Fruit fly (Drosophila melanogaster) whole organism, embryonic: ENCODE data around the gene Or9a.

Experiments used
- Atf3 ChIP-seq: fragments of 200-800 bp; sonication (Bioruptor generic); optimal IDR thresholded peaks from 3 replicates; lab custom pipeline; 2016; ENCODE audit warnings: missing biosample characterization, missing genetic modification characterization
- B-H2 ChIP-seq: fragments of 200-800 bp; sonication (Bioruptor generic); optimal IDR thresholded peaks from 2 replicates; lab custom pipeline; 2018; ENCODE audit warnings: missing biosample characterization, mild to moderate bottlenecking, missing genetic modification characterization
- Blimp-1 ChIP-seq: fragments of 200-800 bp; sonication (Bioruptor generic); optimal IDR thresholded peaks from 3 replicates; lab custom pipeline; 2018; ENCODE audit warnings: missing biosample characterization, missing genetic modification characterization, mild to moderate bottlenecking, moderate library complexity, missing genetic modification reagents
- CG11560 ChIP-seq: fragments of 200-800 bp; sonication (Bioruptor generic); IDR thresholded peaks from 3 replicates; pipeline ENCODE4 v1.3.6; 2022; ENCODE audit warnings: missing biosample characterization, missing genetic modification characterization
- CG12071 ChIP-seq: fragments of 200-800 bp; sonication (Bioruptor generic); optimal IDR thresholded peaks from 3 replicates; lab custom pipeline; 2018; ENCODE audit warnings: missing biosample characterization, mild to moderate bottlenecking, missing genetic modification characterization
- CG14441 ChIP-seq: fragments of 200-800 bp; sonication (Bioruptor generic); IDR thresholded peaks from 2 replicates; pipeline ENCODE4 v1.3.6; 2022; ENCODE audit warnings: missing biosample characterization, missing genetic modification characterization
- CG1602 ChIP-seq: fragments of 200-800 bp; sonication (Bioruptor generic); optimal IDR thresholded peaks from 3 replicates; lab custom pipeline; 2016; ENCODE audit warnings: missing biosample characterization, missing genetic modification characterization
- CG17385 ChIP-seq: fragments of 200-800 bp; sonication (Bioruptor generic); optimal IDR thresholded peaks from 3 replicates; lab custom pipeline; 2018; ENCODE audit warnings: missing biosample characterization, mild to moderate bottlenecking, missing genetic modification characterization
- CG2116 ChIP-seq: fragments of 200-800 bp; sonication (Bioruptor generic); optimal IDR thresholded peaks from 3 replicates; lab custom pipeline; 2018; ENCODE audit warnings: missing biosample characterization, mild to moderate bottlenecking, missing genetic modification characterization
- CG4404 ChIP-seq: fragments of 200-800 bp; sonication (Bioruptor generic); IDR thresholded peaks from 2 replicates; pipeline ENCODE4 v1.3.6; 2022; ENCODE audit warnings: missing biosample characterization, missing genetic modification characterization
- CG4730 ChIP-seq: fragments of 200-800 bp; sonication (Bioruptor generic); IDR thresholded peaks from 2 replicates; pipeline ENCODE4 v1.3.6; 2022; ENCODE audit warnings: missing biosample characterization, missing genetic modification characterization
- CG6272 ChIP-seq: fragments of 200-800 bp; sonication (Bioruptor generic); IDR thresholded peaks from 2 replicates; pipeline ENCODE4 v1.3.6; 2022; ENCODE audit warnings: missing biosample characterization, missing genetic modification characterization
- CG7271 ChIP-seq: fragments of 200-800 bp; sonication (Bioruptor generic); optimal IDR thresholded peaks from 2 replicates; lab custom pipeline; 2018; ENCODE audit warnings: missing biosample characterization, mild to moderate bottlenecking, missing genetic modification characterization, moderate library complexity
- CG7556 ChIP-seq: fragments of 200-800 bp; sonication (Bioruptor generic); optimal IDR thresholded peaks from 2 replicates; lab custom pipeline; 2017; ENCODE audit warnings: missing biosample characterization, mild to moderate bottlenecking, missing genetic modification characterization
- CG7839 ChIP-seq: fragments of 200-800 bp; sonication (Bioruptor generic); optimal IDR thresholded peaks from 3 replicates; lab custom pipeline; 2018; ENCODE audit warnings: missing biosample characterization, mild to moderate bottlenecking, missing genetic modification characterization, moderate library complexity
- CG9215 ChIP-seq: fragments of 200-800 bp; sonication (Bioruptor generic); IDR thresholded peaks from 2 replicates; pipeline ENCODE4 v1.3.6; 2022; ENCODE audit warnings: missing biosample characterization, missing genetic modification characterization
- CG9727 ChIP-seq: fragments of 200-800 bp; sonication (Bioruptor generic); optimal IDR thresholded peaks from 3 replicates; lab custom pipeline; 2017; ENCODE audit warnings: missing biosample characterization, mild to moderate bottlenecking, missing genetic modification characterization
- Chrac-16 ChIP-seq: fragments of 200-800 bp; sonication (Bioruptor generic); optimal IDR thresholded peaks from 3 replicates; lab custom pipeline; 2016; ENCODE audit warnings: missing biosample characterization, missing genetic modification characterization
- Dad ChIP-seq: fragments of 200-800 bp; sonication (Bioruptor generic); optimal IDR thresholded peaks from 3 replicates; lab custom pipeline; 2016; ENCODE audit warnings: missing biosample characterization, missing genetic modification characterization
- Dek ChIP-seq: fragments of 200-800 bp; sonication (Bioruptor generic); optimal IDR thresholded peaks from 3 replicates; lab custom pipeline; 2019; ENCODE audit warnings: missing biosample characterization, mild to moderate bottlenecking, missing genetic modification characterization, moderate library complexity
- E2f2 ChIP-seq: fragments of 200-800 bp; sonication (Bioruptor generic); IDR thresholded peaks from 2 replicates; pipeline ENCODE4 v1.3.6; 2022; ENCODE audit warnings: missing biosample characterization, missing genetic modification characterization
- GATAe ChIP-seq: fragments of 200-800 bp; sonication (Bioruptor generic); conservative IDR thresholded peaks from 2 replicates; pipeline ENCODE4 v1.3.6; 2022; ENCODE audit warnings: missing biosample characterization, missing genetic modification characterization
- Hsf ChIP-seq: fragments of 200-800 bp; sonication (Bioruptor generic); optimal IDR thresholded peaks from 3 replicates; lab custom pipeline; 2016; ENCODE audit warnings: missing biosample characterization, missing genetic modification characterization
- Jarid2 ChIP-seq: fragments of 200-800 bp; sonication (Bioruptor generic); optimal IDR thresholded peaks from 3 replicates; lab custom pipeline; 2017; ENCODE audit warnings: mild to moderate bottlenecking, missing biosample characterization, missing genetic modification reagents, missing genetic modification characterization
- NFAT ChIP-seq: fragments of 200-800 bp; sonication (Bioruptor generic); IDR thresholded peaks from 2 replicates; pipeline ENCODE4 v1.3.6; 2022; ENCODE audit warnings: missing biosample characterization, missing genetic modification characterization
- NfI ChIP-seq: fragments of 200-800 bp; sonication (Bioruptor generic); optimal IDR thresholded peaks from 3 replicates; lab custom pipeline; 2018; ENCODE audit warnings: missing biosample characterization, mild to moderate bottlenecking, missing genetic modification characterization, moderate library complexity
- Xrp1 ChIP-seq: fragments of 200-800 bp; sonication (Bioruptor generic); IDR thresholded peaks from 2 replicates; pipeline ENCODE4 v1.3.6; 2022; ENCODE audit warnings: missing biosample characterization, missing genetic modification characterization
- ab ChIP-seq: fragments of 200-800 bp; sonication (Bioruptor generic); optimal IDR thresholded peaks from 2 replicates; lab custom pipeline; 2016; ENCODE audit warnings: missing biosample characterization, missing genetic modification characterization
- ac ChIP-seq: fragments of 200-800 bp; sonication (Bioruptor generic); optimal IDR thresholded peaks from 3 replicates; lab custom pipeline; 2017; ENCODE audit warnings: missing biosample characterization, mild to moderate bottlenecking, missing genetic modification characterization
- ap ChIP-seq: fragments of 200-800 bp; sonication (Bioruptor generic); IDR thresholded peaks from 2 replicates; pipeline ENCODE4 v1.3.6; 2022; ENCODE audit warnings: missing biosample characterization, missing genetic modification characterization
- cato ChIP-seq: fragments of 200-800 bp; sonication (Bioruptor generic); optimal IDR thresholded peaks from 2 replicates; lab custom pipeline; 2016; ENCODE audit warnings: missing biosample characterization, missing genetic modification characterization, borderline replicate concordance
- cg ChIP-seq: fragments of 200-800 bp; sonication (Bioruptor generic); optimal IDR thresholded peaks from 3 replicates; lab custom pipeline; 2019; ENCODE audit warnings: missing biosample characterization, mild to moderate bottlenecking, missing genetic modification characterization, moderate library complexity
- chif ChIP-seq, 2 experiments: fragments of 200-800 bp; sonication (Bioruptor generic); optimal IDR thresholded peaks; 3 replicates each; lab custom pipeline; 2016; ENCODE audit warnings: missing biosample characterization in 2 of 2, missing genetic modification characterization in 2 of 2
- corto ChIP-seq: fragments of 200-800 bp; sonication (Bioruptor generic); optimal IDR thresholded peaks from 2 replicates; lab custom pipeline; 2016; ENCODE audit warnings: missing biosample characterization, mild to moderate bottlenecking, missing genetic modification characterization, moderate library complexity
- crol ChIP-seq: fragments of 200-800 bp; sonication (Bioruptor generic); IDR thresholded peaks from 2 replicates; pipeline ENCODE4 v1.3.6; 2022; ENCODE audit warnings: missing biosample characterization, missing genetic modification characterization
- gsb ChIP-seq: fragments of 200-800 bp; sonication (Bioruptor generic); IDR thresholded peaks from 2 replicates; pipeline ENCODE4 v1.3.6; 2022; ENCODE audit warnings: missing biosample characterization, missing genetic modification characterization
- inv ChIP-seq: fragments of 200-800 bp; sonication (Bioruptor generic); IDR thresholded peaks from 2 replicates; pipeline ENCODE4 v1.3.6; 2022; ENCODE audit warnings: missing biosample characterization, missing genetic modification characterization; ENCODE audit not compliant: partially characterized antibody
- knrl ChIP-seq: fragments of 200-800 bp; sonication (Bioruptor generic); IDR thresholded peaks from 3 replicates; pipeline ENCODE4 v1.3.6; 2022; ENCODE audit warnings: missing biosample characterization, missing genetic modification characterization; ENCODE audit not compliant: partially characterized antibody
- lbe ChIP-seq: fragments of 200-800 bp; sonication (Bioruptor generic); optimal IDR thresholded peaks from 2 replicates; lab custom pipeline; 2016; ENCODE audit warnings: missing biosample characterization, mild to moderate bottlenecking, missing genetic modification characterization
- luna ChIP-seq: fragments of 200-800 bp; sonication (Bioruptor generic); optimal IDR thresholded peaks from 2 replicates; lab custom pipeline; 2016; ENCODE audit warnings: missing biosample characterization, missing genetic modification characterization
- oc ChIP-seq: fragments of 200-800 bp; sonication (Bioruptor generic); optimal IDR thresholded peaks from 2 replicates; lab custom pipeline; 2018; ENCODE audit warnings: missing biosample characterization, mild to moderate bottlenecking, missing genetic modification characterization, moderate library complexity
- otp ChIP-seq: fragments of 200-800 bp; sonication (Bioruptor generic); IDR thresholded peaks from 3 replicates; pipeline ENCODE4, ENCODE4 v1.3.6; 2022; ENCODE audit warnings: missing biosample characterization, missing genetic modification characterization
- pb ChIP-seq: fragments of 200-800 bp; sonication (Bioruptor generic); optimal IDR thresholded peaks from 3 replicates; lab custom pipeline; 2016; ENCODE audit warnings: missing biosample characterization, missing genetic modification characterization
- peb ChIP-seq: fragments of 200-800 bp; sonication (Bioruptor generic); IDR thresholded peaks from 2 replicates; pipeline ENCODE4 v1.3.6; 2022; ENCODE audit warnings: missing biosample characterization, missing genetic modification characterization
- shn ChIP-seq: fragments of 200-800 bp; sonication (Bioruptor generic); optimal IDR thresholded peaks from 3 replicates; lab custom pipeline; 2016; ENCODE audit warnings: missing biosample characterization, missing genetic modification characterization
- sim ChIP-seq: fragments of 200-800 bp; sonication (Bioruptor generic); IDR thresholded peaks from 2 replicates; pipeline ENCODE4 v1.3.6; 2022; ENCODE audit warnings: missing biosample characterization, missing genetic modification characterization
- slbo ChIP-seq: fragments of 200-800 bp; sonication (Bioruptor generic); IDR thresholded peaks from 2 replicates; pipeline ENCODE4 v1.3.6; 2022; ENCODE audit warnings: missing biosample characterization, missing genetic modification characterization
- sug ChIP-seq: fragments of 200-800 bp; optimal IDR thresholded peaks from 2 replicates; lab custom pipeline; 2019; ENCODE audit warnings: missing biosample characterization, mild to moderate bottlenecking, missing genetic modification characterization, moderate library complexity
- z ChIP-seq: fragments of 200-800 bp; sonication (Bioruptor generic); IDR thresholded peaks from 3 replicates; pipeline ENCODE4 v1.3.6; 2022; ENCODE audit warnings: missing biosample characterization, missing genetic modification characterization

Or9a gene

DNA sequence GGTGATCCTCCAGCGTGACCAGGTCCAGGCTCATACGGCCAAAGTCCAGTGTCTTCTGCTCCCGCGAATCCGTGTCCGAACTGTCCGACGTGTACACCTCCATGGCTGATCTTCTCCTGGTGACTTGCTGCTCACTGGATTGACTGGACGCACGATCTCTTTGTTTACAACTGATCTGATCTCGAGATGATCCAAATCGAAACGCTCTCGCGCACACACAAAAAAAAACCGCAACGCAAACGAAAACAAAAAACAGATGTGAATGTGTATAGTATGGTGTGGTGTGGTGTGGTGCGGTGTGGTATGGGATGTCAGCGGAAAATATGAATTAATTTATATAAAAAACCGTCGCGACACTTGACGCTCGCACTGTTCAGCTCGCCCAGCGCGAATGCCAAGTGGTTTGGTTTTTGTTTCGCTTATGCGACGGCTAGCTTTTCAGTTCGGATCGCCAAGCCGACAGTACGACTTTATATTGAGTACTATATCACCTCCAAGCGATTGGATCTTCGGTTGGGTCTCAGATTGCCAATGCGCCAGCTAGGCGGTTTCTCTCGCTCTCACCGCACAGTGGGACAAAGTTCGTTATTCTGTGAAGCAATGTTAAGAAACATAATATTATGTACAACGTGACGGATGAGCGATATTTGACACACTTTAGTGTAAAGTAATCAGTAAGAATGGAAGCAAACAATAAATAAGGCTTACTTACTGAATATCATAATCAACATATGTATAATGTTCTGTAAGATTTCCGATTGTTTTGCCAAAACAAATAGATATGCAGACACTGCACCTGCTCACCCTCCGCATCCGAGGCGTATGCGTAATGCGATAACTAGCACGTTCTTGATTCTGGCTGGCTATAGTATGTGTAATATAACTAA, 26.9 kb upstream of the Or9a start (continued):
- TF ChIP-seq Dek (tag; lab: Kevin White, UChicago), result peak; percentile 54
- no peak for TF ChIP-seq Jarid2
- peak; percentile 66 for TF ChIP-seq CG12071 (GFP tag; lab: Kevin White, UChicago)
- no peak for TF ChIP-seq ap (GFP tag; lab: Robert Waterston, UW)
- 0 out of 2 replicates have a peak, but pooled peaks have one; percentile 14 for TF ChIP-seq inv (GFP tag; lab: Robert Waterston, UW)
- no peak for TF ChIP-seq GATAe (GFP tag; lab: Robert Waterston, UW)
- TF ChIP-seq CG2116, result no peak
- peak; percentile 24 to 55 for TF ChIP-seq chif (GFP tag; optimal IDR thresholded peaks at IDR 0.05; lab: Kevin White, UChicago)
- peak; percentile 71 for TF ChIP-seq slbo (GFP tag; lab: Robert Waterston, UW)
- TF ChIP-seq CG17385, result peak; percentile 57
- peak; percentile 48 for TF ChIP-seq CG9727
- TF ChIP-seq gsb (GFP tag; lab: Robert Waterston, UW), result peak; percentile 45; the same call in 1 of the 2 replicates
- no peak for TF ChIP-seq corto (GFP tag; lab: Kevin White, UChicago)
- no peak for TF ChIP-seq CG6272 (GFP tag; lab: Robert Waterston, UW)
- TF ChIP-seq peb (GFP tag; lab: Robert Waterston, UW), result no peak
- TF ChIP-seq oc, result no peak
- TF ChIP-seq ab (GFP tag; lab: Kevin White, UChicago), result no peak
- TF ChIP-seq CG7556 (GFP tag; lab: Kevin White, UChicago), result peak; percentile 72
- TF ChIP-seq cato (GFP tag; lab: Kevin White, UChicago), result no peak
- no peak for TF ChIP-seq Atf3 (GFP tag; lab: Kevin White, UChicago)
- no peak for TF ChIP-seq CG11560 (tag; lab: Robert Waterston, UW)
- no peak for TF ChIP-seq CG4404 (GFP tag; lab: Robert Waterston, UW)
- TF ChIP-seq CG7839 (tag; lab: Kevin White, UChicago), result peak; percentile 80
- TF ChIP-seq CG1602, result peak; percentile 14
- peak; percentile 28 for TF ChIP-seq Blimp-1 (GFP tag; lab: Kevin White, UChicago)
- no peak for TF ChIP-seq otp (GFP tag; lab: Robert Waterston, UW)
- peak; percentile 52; the same call in 1 of the 2 replicates for TF ChIP-seq Xrp1 (GFP tag; lab: Robert Waterston, UW)
- TF ChIP-seq Chrac-16 (GFP tag; lab: Kevin White, UChicago), result peak; percentile 32
- no peak for TF ChIP-seq NFAT (GFP tag; lab: Robert Waterston, UW)
- peak; percentile 58 for TF ChIP-seq NfI
- peak; percentile 53 for TF ChIP-seq Hsf (GFP tag; lab: Kevin White, UChicago)
- TF ChIP-seq z (GFP tag; lab: Robert Waterston, UW), result no peak
- TF ChIP-seq knrl (GFP tag; lab: Robert Waterston, UW), result peak; percentile 40; the same call in 1 of the 3 replicates
- peak; percentile 63; the same call in 1 of the 2 replicates for TF ChIP-seq CG9215
- TF ChIP-seq pb (GFP tag; lab: Kevin White, UChicago), result no peak
- TF ChIP-seq ac (GFP tag; lab: Kevin White, UChicago), result no peak
- TF ChIP-seq Dad, result peak; percentile 0
- peak; percentile 45; the same call in 1 of the 2 replicates for TF ChIP-seq crol (GFP tag; lab: Robert Waterston, UW)
- no peak for TF ChIP-seq luna (GFP tag; lab: Kevin White, UChicago)
- peak; percentile 52 for TF ChIP-seq shn (GFP tag; lab: Kevin White, UChicago)
- TF ChIP-seq B-H2 (GFP tag; lab: Kevin White, UChicago), result peak; percentile 18
- TF ChIP-seq lbe, result peak; percentile 33
- no peak for TF ChIP-seq sim (GFP tag; lab: Robert Waterston, UW)
- peak; percentile 56; the same call in 1 of the 2 replicates for TF ChIP-seq CG4730 (GFP tag; lab: Robert Waterston, UW)
- peak; percentile 80 for TF ChIP-seq sug
- peak; percentile 51; the same call in 1 of the 2 replicates for TF ChIP-seq E2f2 (GFP tag; lab: Robert Waterston, UW)
- peak; percentile 52 for TF ChIP-seq CG14441 (GFP tag; lab: Robert Waterston, UW)
- TF ChIP-seq CG7271 (tag; lab: Kevin White, UChicago), result no peak
- TF ChIP-seq cg (GFP tag; lab: Kevin White, UChicago), result no peak
